Worm (Caenorhabditis elegans): Measurements from ENCODE around the gene F02A9.7.

- no peak for TF ChIP-seq F23B12.7 (tag; optimal IDR thresholded peaks at IDR 0.05; ENCODE audit: insufficient read depth)
- no peak for TF ChIP-seq T07F8.4 (tag; optimal IDR thresholded peaks at IDR 0.05)
- no peak for TF ChIP-seq unc-62 (GFP tag; optimal IDR thresholded peaks at IDR 0.05)
- no peak for TF ChIP-seq ets-4 (GFP tag; optimal IDR thresholded peaks at IDR 0.05)
- no peak for TF ChIP-seq F10E7.11 (tag; optimal IDR thresholded peaks at IDR 0.05)
Measured at ce11 chrIII:9118921-9119606, 43.6 kb upstream of the F02A9.7 start, which contains the start of gene ced-11.

Data from whole organism, young adult.